Fruit fly (Drosophila melanogaster): ENCODE measurements around the gene Rpp14a.

- TF ChIP-seq Pif1B (GFP tag; optimal IDR thresholded peaks at IDR 0.05) (no peak), CG8159 (tag; optimal IDR thresholded peaks at IDR 0.05) (no peak)
Observed at dm6 chr3R:30107718-30108117, 51.1 kb downstream of the Rpp14a start.

Measured in whole organism, pupa.